Worm (Caenorhabditis elegans) whole organism, mixed stage, embryonic: ENCODE measurements around the gene gpa-10.

ENCODE experiments used
- bed-3 ChIP-seq: fragments of 200-800 bp; sonication (Bioruptor generic); optimal IDR thresholded peaks from 3 replicates; lab custom pipeline; 2018; ENCODE audit warnings: mild to moderate bottlenecking, missing genetic modification characterization, moderate library complexity, missing compliant biosample characterization
- ceh-39 ChIP-seq: fragments of 150-350 bp; optimal IDR thresholded peaks from 2 replicates; lab custom pipeline; 2014; ENCODE audit warnings: missing biosample characterization, missing genetic modification characterization
- ceh-43 ChIP-seq: fragments of 200-800 bp; sonication (Bioruptor generic); optimal IDR thresholded peaks from 2 replicates; lab custom pipeline; 2018; ENCODE audit warnings: mild to moderate bottlenecking, missing genetic modification characterization, moderate library complexity, missing compliant biosample characterization
- ceh-83 ChIP-seq: fragments of 200-800 bp; sonication (Bioruptor generic); optimal IDR thresholded peaks from 2 replicates; lab custom pipeline; 2018; ENCODE audit warnings: mild to moderate bottlenecking, missing genetic modification characterization, missing compliant biosample characterization
- ces-1 ChIP-seq: fragments of 150-350 bp; optimal IDR thresholded peaks from 2 replicates; lab custom pipeline; 2014; ENCODE audit warnings: missing biosample characterization, missing genetic modification reagents, missing genetic modification characterization
- cnd-1 ChIP-seq: fragments of 200-800 bp; sonication (Bioruptor generic); optimal IDR thresholded peaks from 2 replicates; lab custom pipeline; 2018; ENCODE audit warnings: mild to moderate bottlenecking, missing genetic modification characterization, missing compliant biosample characterization
- drap-1 ChIP-seq: fragments of 200-800 bp; sonication (Bioruptor generic); optimal IDR thresholded peaks from 3 replicates; lab custom pipeline; 2018; ENCODE audit warnings: mild to moderate bottlenecking, missing genetic modification characterization, missing compliant biosample characterization
- elt-1 ChIP-seq: sonication (generic microtip); optimal IDR thresholded peaks from 2 replicates; lab custom pipeline; 2017; ENCODE audit warnings: missing genetic modification characterization, mild to moderate bottlenecking, missing compliant biosample characterization, antibody characterized with exemption, moderate library complexity, borderline replicate concordance; ENCODE audit not compliant: insufficient read depth
- elt-3 ChIP-seq: fragments of 150-350 bp; optimal IDR thresholded peaks from 2 replicates; lab custom pipeline; 2014; ENCODE audit warnings: missing biosample characterization, missing genetic modification characterization
- flh-1 ChIP-seq: fragments of 200-800 bp; sonication (Bioruptor generic); optimal IDR thresholded peaks from 2 replicates; lab custom pipeline; 2018; ENCODE audit warnings: mild to moderate bottlenecking, missing genetic modification characterization, moderate library complexity, missing compliant biosample characterization
- ham-2 ChIP-seq: fragments of 200-800 bp; sonication (Bioruptor generic); optimal IDR thresholded peaks from 2 replicates; lab custom pipeline; 2018; ENCODE audit warnings: mild to moderate bottlenecking, missing genetic modification characterization, missing compliant biosample characterization
- lin-13 ChIP-seq: fragments of 150-350 bp; optimal IDR thresholded peaks from 2 replicates; lab custom pipeline; 2014; ENCODE audit warnings: missing biosample characterization, missing genetic modification characterization
- lin-32 ChIP-seq: fragments of 200-800 bp; sonication (Bioruptor generic); optimal IDR thresholded peaks from 2 replicates; lab custom pipeline; 2018; ENCODE audit warnings: mild to moderate bottlenecking, missing genetic modification characterization, missing compliant biosample characterization
- lsy-2 ChIP-seq: fragments of 150-350 bp; optimal IDR thresholded peaks from 2 replicates; lab custom pipeline; 2014; ENCODE audit warnings: missing biosample characterization, missing genetic modification characterization
- mab-5 ChIP-seq: fragments of 150-350 bp; optimal IDR thresholded peaks from 2 replicates; lab custom pipeline; 2014; ENCODE audit warnings: missing biosample characterization, missing genetic modification characterization
- mep-1 ChIP-seq: fragments of 150-350 bp; optimal IDR thresholded peaks from 2 replicates; lab custom pipeline; 2017; ENCODE audit warnings: missing biosample characterization, missing genetic modification reagents, missing genetic modification characterization, inconsistent platforms
- mls-2 ChIP-seq: sonication (generic microtip); optimal IDR thresholded peaks from 2 replicates; lab custom pipeline; 2016; ENCODE audit warnings: mild to moderate bottlenecking, missing genetic modification characterization, moderate library complexity, missing compliant biosample characterization
- nhr-12 ChIP-seq: fragments of 150-350 bp; optimal IDR thresholded peaks from 2 replicates; lab custom pipeline; 2014; ENCODE audit warnings: missing biosample characterization, missing genetic modification characterization
- nhr-2 ChIP-seq: fragments of 150-350 bp; optimal IDR thresholded peaks from 2 replicates; lab custom pipeline; 2014; ENCODE audit warnings: missing biosample characterization, missing genetic modification characterization
- nhr-237 ChIP-seq: fragments of 150-350 bp; optimal IDR thresholded peaks from 2 replicates; lab custom pipeline; 2014; ENCODE audit warnings: missing biosample characterization, missing genetic modification characterization
- nhr-76 ChIP-seq: sonication (generic microtip); optimal IDR thresholded peaks from 2 replicates; lab custom pipeline; 2017; ENCODE audit warnings: missing biosample characterization, missing genetic modification characterization
- pha-4 ChIP-seq: fragments of 150-350 bp; optimal IDR thresholded peaks from 2 replicates; lab custom pipeline; 2018; ENCODE audit warnings: missing biosample characterization, missing genetic modification reagents, missing genetic modification characterization
- snpc-4 ChIP-seq: fragments of 150-350 bp; optimal IDR thresholded peaks from 2 replicates; lab custom pipeline; 2014; ENCODE audit warnings: missing biosample characterization, missing genetic modification characterization
- sptf-1 ChIP-seq: sonication (generic microtip); optimal IDR thresholded peaks from 2 replicates; lab custom pipeline; 2017; ENCODE audit warnings: mild to moderate bottlenecking, missing genetic modification characterization, moderate library complexity, missing compliant biosample characterization
- tbx-8 ChIP-seq: fragments of 200-800 bp; sonication (Bioruptor generic); optimal IDR thresholded peaks from 2 replicates; lab custom pipeline; 2018; ENCODE audit warnings: mild to moderate bottlenecking, missing genetic modification characterization, moderate library complexity, missing compliant biosample characterization
- unc-120 ChIP-seq: sonication (generic microtip); optimal IDR thresholded peaks from 2 replicates; lab custom pipeline; 2017; ENCODE audit warnings: missing genetic modification characterization, missing compliant biosample characterization; ENCODE audit not compliant: poor library complexity, severe bottlenecking
- unc-39 ChIP-seq: fragments of 150-350 bp; optimal IDR thresholded peaks from 2 replicates; lab custom pipeline; 2014; ENCODE audit warnings: missing biosample characterization, missing genetic modification characterization
- unc-62 ChIP-seq: fragments of 150-350 bp; optimal IDR thresholded peaks from 2 replicates; lab custom pipeline; 2014; ENCODE audit warnings: missing biosample characterization, missing genetic modification reagents, missing genetic modification characterization
- zip-8 ChIP-seq: fragments of 150-350 bp; optimal IDR thresholded peaks from 2 replicates; lab custom pipeline; 2014; ENCODE audit warnings: missing biosample characterization, missing genetic modification characterization

gpa-10 gene

DNA sequence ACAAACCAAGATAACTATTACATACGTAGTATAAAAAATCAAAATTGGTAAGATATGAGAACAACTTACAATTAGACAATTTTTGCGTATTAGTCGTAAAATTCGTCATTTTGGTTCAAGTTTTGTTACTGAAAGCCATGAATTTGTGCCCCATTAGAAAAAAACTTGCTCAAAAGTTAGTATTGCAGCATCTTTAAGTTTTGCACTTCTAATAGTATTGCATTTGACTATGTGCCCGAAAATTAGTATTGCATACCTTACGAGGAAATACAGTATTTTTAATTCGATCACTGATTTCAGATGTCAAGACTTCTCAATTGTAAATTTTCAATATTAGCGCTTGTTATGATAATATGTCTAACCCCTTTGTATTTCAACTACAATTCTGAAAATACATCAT is 33.1 kb downstream of the gpa-10 start, which contains the start of gene T15B7.8:
T15B7.8 (plus strand) TSS at position 301 of the 400 bp plus-strand sequence.
- no peak for TF ChIP-seq nhr-12 (tag; lab: Kevin White, UChicago)
- no peak for TF ChIP-seq ceh-43
- no peak for TF ChIP-seq mab-5 (tag; lab: Kevin White, UChicago)
- no peak for TF ChIP-seq ceh-83 (GFP tag; lab: Kevin White, UChicago)
- no peak for TF ChIP-seq lin-13 (tag; lab: Kevin White, UChicago)
- TF ChIP-seq cnd-1 (tag; lab: Kevin White, UChicago): no peak
- no peak for TF ChIP-seq ham-2
- no peak for TF ChIP-seq nhr-237
- TF ChIP-seq ceh-39 (tag; lab: Kevin White, UChicago): no peak
- TF ChIP-seq unc-39 (tag; lab: Kevin White, UChicago): no peak
- TF ChIP-seq pha-4 (tag; lab: Kevin White, UChicago): no peak

DNA sequence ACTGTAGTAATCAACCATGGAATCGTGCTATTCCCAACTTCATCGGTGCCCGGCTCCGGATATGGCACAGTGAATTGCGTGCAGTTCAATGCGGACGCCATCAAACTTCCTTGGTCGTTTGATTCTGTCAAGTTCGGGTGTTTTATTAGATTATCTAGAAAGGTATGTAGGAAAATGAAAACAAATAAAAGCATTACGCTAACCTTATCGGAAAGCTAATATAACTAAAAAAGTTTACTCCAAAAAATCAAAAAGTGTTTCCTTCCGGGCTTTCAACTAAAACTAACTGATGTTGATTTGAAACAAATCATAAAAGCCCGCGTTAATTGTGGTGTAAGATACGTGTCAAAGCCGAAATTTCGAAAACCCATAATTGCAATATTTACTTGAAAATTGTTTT is 34.8 kb downstream of the gpa-10 start, which contains the start of gene dmsr-13:
dmsr-13 (minus strand) TSS at position 101 of the 400 bp plus-strand sequence.
- no peak for TF ChIP-seq bed-3 (GFP tag; lab: Kevin White, UChicago)
- no peak for TF ChIP-seq nhr-2 (tag; lab: Kevin White, UChicago)

DNA sequence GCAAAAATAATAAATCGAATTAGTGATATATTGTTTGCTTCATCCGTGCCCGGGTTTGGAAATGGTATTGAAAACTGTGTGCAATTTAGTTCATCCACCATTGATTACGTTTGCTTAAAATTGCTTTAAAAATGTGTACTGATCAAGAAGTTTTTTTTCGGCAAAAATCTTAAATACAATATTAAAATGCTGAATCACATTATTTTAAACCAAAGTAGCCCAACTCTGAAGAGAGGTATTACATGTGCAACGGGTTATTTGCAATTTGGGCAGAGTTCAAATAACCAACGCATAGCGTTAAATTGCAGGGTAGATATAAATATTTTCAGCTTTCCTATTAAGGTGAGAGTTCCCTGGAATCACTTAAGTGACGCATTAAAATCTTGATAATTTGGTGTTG is 37.4 kb downstream of the gpa-10 start, which contains the start of gene dmsr-14:
dmsr-14 (minus strand) TSS at position 101 of the 400 bp plus-strand sequence.
- TF ChIP-seq snpc-4 (tag; lab: Kevin White, UChicago) (no peak), zip-8 (tag; lab: Kevin White, UChicago) (no peak), unc-39 (tag; lab: Kevin White, UChicago) (no peak), mep-1 (no peak), nhr-76 (tag; lab: Kevin White, UChicago) (no peak)

DNA sequence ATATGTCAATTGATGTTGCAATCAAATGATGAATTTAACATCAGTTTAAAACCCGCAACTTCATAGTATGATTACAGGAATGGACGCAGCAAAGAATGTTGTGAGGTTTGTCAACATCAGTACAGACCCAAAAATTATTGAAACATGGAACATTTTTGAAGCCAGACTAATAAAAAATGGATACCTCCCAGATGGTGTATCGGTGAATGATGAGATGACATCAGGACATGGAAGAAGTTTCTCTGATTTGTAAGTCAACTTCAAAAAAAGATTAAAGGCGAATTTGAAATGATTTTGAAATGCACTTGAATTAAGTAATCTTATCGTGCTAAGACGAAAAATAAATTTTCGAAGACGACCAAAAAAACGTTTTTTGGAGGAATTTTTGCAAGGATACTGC is 40.7 kb downstream of the gpa-10 start:
- TF ChIP-seq drap-1 (GFP tag; lab: Kevin White, UChicago) (no peak), nhr-237 (no peak), nhr-76 (tag; lab: Kevin White, UChicago) (no peak), unc-62 (GFP tag; lab: Kevin White, UChicago) (no peak), pha-4 (tag; lab: Kevin White, UChicago) (no peak), lin-13 (tag; lab: Kevin White, UChicago) (no peak)

DNA sequence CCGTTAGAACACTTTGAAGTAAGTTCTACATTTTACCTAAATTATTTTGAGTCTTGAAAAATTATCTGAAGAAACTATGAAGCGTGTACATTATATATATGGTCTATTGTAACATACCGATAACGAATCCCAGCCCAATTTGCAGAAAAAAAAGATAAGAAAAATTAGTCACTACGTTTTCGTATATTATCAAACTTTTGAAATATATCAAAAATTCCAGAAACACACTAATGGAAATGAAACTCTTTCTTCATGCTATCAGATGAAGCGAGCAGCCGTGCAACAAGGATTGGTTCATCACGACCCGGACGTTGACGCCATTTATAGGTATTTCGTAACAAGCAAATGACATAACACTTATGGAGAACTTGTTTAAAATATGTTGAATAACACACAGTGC is 42.7 kb downstream of the gpa-10 start:
- no peak for TF ChIP-seq elt-1 (tag; lab: Kevin White, UChicago)
- TF ChIP-seq pha-4 (tag; lab: Kevin White, UChicago): no peak
- no peak for TF ChIP-seq ceh-43
- TF ChIP-seq snpc-4 (tag; lab: Kevin White, UChicago): no peak
- no peak for TF ChIP-seq nhr-76 (tag; lab: Kevin White, UChicago)
- no peak for TF ChIP-seq lsy-2 (tag; lab: Kevin White, UChicago)

DNA sequence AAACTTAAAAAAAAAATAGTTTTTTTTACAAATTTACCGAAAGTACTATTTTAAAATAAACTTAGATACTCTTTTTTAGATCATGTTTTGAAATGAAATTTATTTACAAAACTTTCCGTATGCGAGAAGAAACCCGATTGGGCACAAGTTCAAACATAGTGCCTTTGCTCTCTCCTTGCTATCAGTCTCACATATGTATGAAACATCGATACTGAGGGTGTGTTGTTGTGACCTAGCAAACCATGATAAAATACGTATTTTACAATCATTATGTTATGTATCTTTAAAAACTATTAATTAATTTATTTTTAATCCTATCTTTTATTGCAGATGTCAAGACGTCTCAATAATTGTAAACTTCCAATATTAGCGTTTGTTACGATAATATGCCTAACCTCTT is 44.5 kb downstream of the gpa-10 start:
- TF ChIP-seq unc-62 (GFP tag; lab: Kevin White, UChicago) (no peak), tbx-8 (GFP tag; lab: Kevin White, UChicago) (no peak), lin-32 (GFP tag; lab: Kevin White, UChicago) (no peak), elt-1 (tag; lab: Kevin White, UChicago) (no peak), lsy-2 (tag; lab: Kevin White, UChicago) (no peak), ces-1 (GFP tag; lab: Kevin White, UChicago) (no peak), ceh-83 (GFP tag; lab: Kevin White, UChicago) (no peak), nhr-237 (no peak), mls-2 (no peak), sptf-1 (tag; lab: Kevin White, UChicago) (no peak), flh-1 (GFP tag; lab: Kevin White, UChicago) (no peak), elt-3 (tag; lab: Kevin White, UChicago) (no peak), ceh-43 (no peak), unc-120 (tag; lab: Kevin White, UChicago) (no peak), bed-3 (GFP tag; lab: Kevin White, UChicago) (no peak), lin-13 (tag; lab: Kevin White, UChicago) (no peak), ham-2 (no peak), drap-1 (GFP tag; lab: Kevin White, UChicago) (no peak)
- TF ChIP-seq, all 35 proteins: peak for 0
